Fruit fly (Drosophila melanogaster): Measurements from ENCODE around the gene Gr28b.

DNA sequence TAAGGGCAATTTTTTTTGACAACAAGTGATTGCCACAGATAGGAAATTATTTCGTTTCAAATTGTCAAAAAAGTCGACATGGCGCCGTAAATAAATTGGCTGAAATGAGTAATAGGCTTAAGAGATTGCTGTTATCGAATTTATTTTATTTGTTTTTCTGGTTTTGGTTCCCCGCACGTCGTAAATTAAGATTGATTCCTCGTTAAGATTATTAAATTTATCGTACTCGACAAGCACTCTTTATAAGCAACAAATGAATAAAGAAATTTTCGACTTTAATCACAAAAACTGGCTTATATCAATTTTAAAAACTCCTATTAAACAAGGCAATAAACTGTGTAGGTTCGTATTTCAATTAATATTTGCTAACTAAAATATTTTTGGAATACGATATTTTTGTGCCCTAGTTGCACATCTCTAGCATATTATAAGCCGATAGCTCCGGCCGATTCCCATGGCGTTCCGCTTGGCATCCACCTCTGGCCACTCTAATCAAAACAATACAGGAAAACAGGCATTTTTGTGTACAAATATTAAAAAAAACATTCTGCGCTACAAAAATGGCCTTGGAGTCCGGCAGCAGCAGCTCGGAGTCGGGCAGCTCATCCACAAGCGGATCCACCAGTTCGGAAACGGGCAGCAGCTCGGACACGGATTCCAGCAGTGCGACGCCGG is 50.0 kb downstream of the Gr28b start, which contains the start of gene chm:
- TF ChIP-seq CG17806 (tag; optimal IDR thresholded peaks at IDR 0.05) = no peak
- no peak for TF ChIP-seq CG9948 (tag; optimal IDR thresholded peaks at IDR 0.05)
- no peak for TF ChIP-seq CG15710 (tag; optimal IDR thresholded peaks at IDR 0.05)
- TF ChIP-seq CG10348 (GFP tag; IDR thresholded peaks at IDR 0.05) = no peak
- no peak for TF ChIP-seq CG12605 (GFP tag; IDR thresholded peaks at IDR 0.05)
- no peak for TF ChIP-seq CG32121 (GFP tag; IDR thresholded peaks at IDR 0.05)
- no peak for TF ChIP-seq CG4496 (GFP tag; IDR thresholded peaks at IDR 0.05)
- TF ChIP-seq D1 (tag; optimal IDR thresholded peaks at IDR 0.05) = peak; percentile 15
- TF ChIP-seq Pif1B (GFP tag; optimal IDR thresholded peaks at IDR 0.05) = no peak
- no peak for TF ChIP-seq Ets98B (GFP tag; IDR thresholded peaks at IDR 0.05)
- no peak for TF ChIP-seq CG8159 (tag; optimal IDR thresholded peaks at IDR 0.05)
- TF ChIP-seq Pif1A (GFP tag; optimal IDR thresholded peaks at IDR 0.05) = no peak
- TF ChIP-seq CG14655 (GFP tag; optimal IDR thresholded peaks at IDR 0.05) = no peak
- no peak for TF ChIP-seq Snoo (tag; optimal IDR thresholded peaks at IDR 0.05)

Data from whole organism, pupa.